Worm (Caenorhabditis elegans) whole organism, young adult: ENCODE results near the gene C10A4.3.

Experiments used
- B0035.1 ChIP-seq: sonication (generic microtip); optimal IDR thresholded peaks from 2 replicates; lab custom pipeline; 2016; ENCODE audit warnings: missing genetic modification characterization, mild to moderate bottlenecking, missing compliant biosample characterization, missing genotype, missing genetic modification reagents
- B0261.1 ChIP-seq: sonication (generic microtip); optimal IDR thresholded peaks from 2 replicates; lab custom pipeline; 2016; ENCODE audit warnings: mild to moderate bottlenecking, missing genetic modification characterization, moderate library complexity, missing compliant biosample characterization
- F37B4.10 ChIP-seq: fragments of 200-800 bp; sonication (Bioruptor generic); IDR thresholded peaks from 2 replicates; pipeline ENCODE4 v1.3.6; 2022; ENCODE audit warnings: missing genetic modification characterization, missing compliant biosample characterization
- F52B5.7 ChIP-seq: sonication (generic microtip); optimal IDR thresholded peaks from 2 replicates; lab custom pipeline; 2016; ENCODE audit warnings: mild to moderate bottlenecking, missing genetic modification characterization, missing compliant biosample characterization
- F57C9.4 ChIP-seq: sonication (generic microtip); optimal IDR thresholded peaks from 2 replicates; lab custom pipeline; 2017; ENCODE audit warnings: mild to moderate bottlenecking, missing genetic modification characterization, missing compliant biosample characterization
- K11D2.4 ChIP-seq: fragments of 200-800 bp; sonication (Bioruptor generic); IDR thresholded peaks from 2 replicates; pipeline ENCODE4 v1.3.6; 2022; ENCODE audit warnings: missing genetic modification reagents, missing genetic modification characterization, missing compliant biosample characterization
- K12H6.12 ChIP-seq: fragments of 200-800 bp; sonication (Bioruptor generic); optimal IDR thresholded peaks from 2 replicates; lab custom pipeline; 2018; ENCODE audit warnings: mild to moderate bottlenecking, missing genetic modification characterization, missing compliant biosample characterization
- T07F8.4 ChIP-seq: sonication (generic microtip); optimal IDR thresholded peaks from 2 replicates; lab custom pipeline; 2016; ENCODE audit warnings: mild to moderate bottlenecking, missing genetic modification characterization, moderate library complexity, missing compliant biosample characterization
- Y53F4B.3 ChIP-seq: fragments of 200-800 bp; sonication (Bioruptor generic); IDR thresholded peaks from 2 replicates; pipeline ENCODE4 v1.3.6; 2022; ENCODE audit warnings: missing genetic modification reagents, missing genetic modification characterization, missing compliant biosample characterization
- Y95B8A.8 ChIP-seq: fragments of 200-800 bp; sonication (Bioruptor generic); IDR thresholded peaks from 2 replicates; pipeline ENCODE4 v1.3.6; 2022; ENCODE audit warnings: missing genetic modification reagents, missing genetic modification characterization, missing compliant biosample characterization
- attf-3 ChIP-seq: fragments of 200-800 bp; sonication (Bioruptor generic); conservative IDR thresholded peaks from 2 replicates; pipeline ENCODE4 v1.3.6; 2022; ENCODE audit warnings: missing genetic modification reagents, missing genetic modification characterization, missing compliant biosample characterization
- bed-1 ChIP-seq: fragments of 200-800 bp; sonication (Bioruptor generic); IDR thresholded peaks from 2 replicates; pipeline ENCODE4 v1.3.6; 2022; ENCODE audit warnings: missing genetic modification reagents, missing genetic modification characterization, missing compliant biosample characterization
- bed-2 ChIP-seq: fragments of 200-800 bp; sonication (Bioruptor generic); IDR thresholded peaks from 2 replicates; pipeline ENCODE4 v1.3.6; 2022; ENCODE audit warnings: missing genetic modification reagents, missing genetic modification characterization, missing compliant biosample characterization
- cebp-1 ChIP-seq, 2 experiments: fragments of 200-800 bp in 1 of 2; sonication (Bioruptor generic) in 1 of 2; sonication (generic microtip) in 1 of 2; IDR thresholded peaks in 1 of 2; optimal IDR thresholded peaks in 1 of 2; 2 replicates each; pipeline versions ENCODE4 v1.3.6 to Lab custom; 2017 to 2022; ENCODE audit warnings: missing compliant biosample characterization in 2 of 2, missing genetic modification characterization in 2 of 2, mild to moderate bottlenecking in 1 of 2, missing genetic modification reagents in 1 of 2, moderate library complexity in 1 of 2
- ceh-100 ChIP-seq: fragments of 200-800 bp; sonication (Bioruptor generic); IDR thresholded peaks from 2 replicates; pipeline ENCODE4 v1.3.6; 2022; ENCODE audit warnings: missing genetic modification reagents, missing genetic modification characterization, missing compliant biosample characterization
- ceh-58 ChIP-seq: fragments of 200-800 bp; sonication (Bioruptor generic); IDR thresholded peaks from 2 replicates; pipeline ENCODE4 v1.3.6; 2022; ENCODE audit warnings: missing genetic modification characterization, missing compliant biosample characterization
- ceh-79 ChIP-seq: sonication (generic microtip); optimal IDR thresholded peaks from 2 replicates; lab custom pipeline; 2017; ENCODE audit warnings: mild to moderate bottlenecking, missing genetic modification characterization, missing compliant biosample characterization
- die-1 ChIP-seq: sonication (generic microtip); optimal IDR thresholded peaks from 2 replicates; lab custom pipeline; 2016; ENCODE audit warnings: missing genotype, mild to moderate bottlenecking, missing genetic modification characterization, missing compliant biosample characterization
- dpl-1 ChIP-seq: fragments of 150-350 bp; optimal IDR thresholded peaks from 2 replicates; lab custom pipeline; 2014; ENCODE audit warnings: missing biosample characterization, missing genetic modification reagents, missing genetic modification characterization
- efl-1 ChIP-seq: fragments of 150-350 bp; optimal IDR thresholded peaks from 2 replicates; lab custom pipeline; 2014; ENCODE audit warnings: missing biosample characterization, missing genetic modification reagents, missing genetic modification characterization
- him-1 ChIP-seq: sonication (generic microtip); optimal IDR thresholded peaks from 2 replicates; lab custom pipeline; 2016; ENCODE audit warnings: missing genotype, missing genetic modification reagents, missing genetic modification characterization, missing compliant biosample characterization
- hlh-12 ChIP-seq: sonication (generic microtip); optimal IDR thresholded peaks from 2 replicates; lab custom pipeline; 2016; ENCODE audit warnings: missing genetic modification characterization, missing compliant biosample characterization
- hrde-1 ChIP-seq: sonication (generic microtip); optimal IDR thresholded peaks from 2 replicates; lab custom pipeline; 2016; ENCODE audit warnings: missing genetic modification characterization, mild to moderate bottlenecking, missing compliant biosample characterization, moderate library complexity, missing genotype, missing genetic modification reagents, borderline replicate concordance
- let-607 ChIP-seq, 2 experiments: fragments of 200-800 bp in 1 of 2; sonication (Bioruptor generic) in 1 of 2; sonication (generic microtip) in 1 of 2; optimal IDR thresholded peaks; 2 replicates each; lab custom pipeline; 2016 to 2018; ENCODE audit warnings: mild to moderate bottlenecking in 2 of 2, missing compliant biosample characterization in 2 of 2, missing genetic modification characterization in 2 of 2, moderate library complexity in 2 of 2, missing genotype in 1 of 2
- madf-3 ChIP-seq: fragments of 200-800 bp; sonication (Bioruptor generic); IDR thresholded peaks from 2 replicates; pipeline ENCODE4 v1.3.6; 2022; ENCODE audit warnings: missing genetic modification reagents, missing genetic modification characterization, missing compliant biosample characterization
- madf-6 ChIP-seq: fragments of 200-800 bp; sonication (Bioruptor generic); IDR thresholded peaks from 2 replicates; pipeline ENCODE4 v1.3.6; 2022; ENCODE audit warnings: missing genetic modification reagents, missing genetic modification characterization, missing compliant biosample characterization
- mes-4 ChIP-seq: sonication (generic microtip); optimal IDR thresholded peaks from 2 replicates; lab custom pipeline; 2016; ENCODE audit warnings: missing genotype, missing genetic modification characterization, missing compliant biosample characterization
- nfya-2 ChIP-seq: fragments of 200-800 bp; sonication (Bioruptor generic); IDR thresholded peaks from 2 replicates; pipeline ENCODE4 v1.3.6; 2022; ENCODE audit warnings: missing genetic modification reagents, missing genetic modification characterization, missing compliant biosample characterization
- nfyb-1 ChIP-seq: fragments of 200-800 bp; sonication (Bioruptor generic); IDR thresholded peaks from 2 replicates; pipeline ENCODE4 v1.3.6; 2022; ENCODE audit warnings: missing genetic modification reagents, missing genetic modification characterization, missing compliant biosample characterization
- nhr-80 ChIP-seq: sonication (generic microtip); optimal IDR thresholded peaks from 2 replicates; lab custom pipeline; 2016; ENCODE audit warnings: missing genetic modification characterization, missing compliant biosample characterization
- repo-1 ChIP-seq: sonication (generic microtip); optimal IDR thresholded peaks from 2 replicates; lab custom pipeline; 2017; ENCODE audit warnings: mild to moderate bottlenecking, missing genetic modification characterization, missing compliant biosample characterization
- snpc-1.1 ChIP-seq: sonication (generic microtip); optimal IDR thresholded peaks from 2 replicates; lab custom pipeline; 2017; ENCODE audit warnings: missing genetic modification characterization, mild to moderate bottlenecking, missing compliant biosample characterization, antibody characterized with exemption, moderate library complexity, missing genotype, missing genetic modification reagents; ENCODE audit not compliant: insufficient read depth
- sptf-2 ChIP-seq: fragments of 200-800 bp; sonication (Bioruptor generic); optimal IDR thresholded peaks from 2 replicates; lab custom pipeline; 2018; ENCODE audit warnings: mild to moderate bottlenecking, missing genetic modification characterization, missing compliant biosample characterization
- unc-62 ChIP-seq: fragments of 150-350 bp; optimal IDR thresholded peaks from 2 replicates; lab custom pipeline; 2014; ENCODE audit warnings: missing biosample characterization, missing genetic modification reagents, missing genetic modification characterization
- xnd-1 ChIP-seq: sonication (generic microtip); optimal IDR thresholded peaks from 2 replicates; lab custom pipeline; 2016; ENCODE audit warnings: missing genotype, missing genetic modification reagents, missing genetic modification characterization, missing compliant biosample characterization
- ztf-18 ChIP-seq: sonication (generic microtip); optimal IDR thresholded peaks from 2 replicates; lab custom pipeline; 2016; ENCODE audit warnings: missing genotype, mild to moderate bottlenecking, missing genetic modification characterization, missing compliant biosample characterization

C10A4.3 gene

ce11 chrX:7447340-7447739 lies 41.8 kb downstream of the C10A4.3 start:
- no peak for TF ChIP-seq B0261.1 (tag; lab: Kevin White, UChicago)
- no peak for TF ChIP-seq xnd-1
- no peak for TF ChIP-seq let-607 (tag; optimal IDR thresholded peaks at IDR 0.05; lab: Kevin White, UChicago)
- no peak for TF ChIP-seq cebp-1 (GFP tag; IDR thresholded peaks at IDR 0.05; lab: Robert Waterston, UW)
- TF ChIP-seq cebp-1 (tag; optimal IDR thresholded peaks at IDR 0.05; lab: Kevin White, UChicago) = no peak
- TF ChIP-seq dpl-1 (GFP tag; lab: Kevin White, UChicago) = no peak
- TF ChIP-seq Y53F4B.3 (GFP tag; lab: Robert Waterston, UW) = no peak
- no peak for TF ChIP-seq madf-3
- TF ChIP-seq die-1 (tag; lab: Kevin White, UChicago) = no peak
- no peak for TF ChIP-seq efl-1
- TF ChIP-seq ceh-100 (GFP tag; lab: Robert Waterston, UW) = no peak
- TF ChIP-seq hlh-12 (tag; lab: Kevin White, UChicago) = no peak
- no peak for TF ChIP-seq bed-1 (GFP tag; lab: Robert Waterston, UW)
- TF ChIP-seq ceh-79 (tag; lab: Kevin White, UChicago) = no peak
- TF ChIP-seq snpc-1.1 = no peak
- TF ChIP-seq F37B4.10 (GFP tag; lab: Robert Waterston, UW) = no peak
- TF ChIP-seq nfyb-1 (GFP tag; lab: Robert Waterston, UW) = no peak
- no peak for TF ChIP-seq F52B5.7 (tag; lab: Kevin White, UChicago)
- TF ChIP-seq B0035.1 (tag; lab: Kevin White, UChicago) = no peak
- TF ChIP-seq hrde-1 = no peak
- TF ChIP-seq, all 124 proteins: peak for 0

- TF ChIP-seq ceh-79 (tag; lab: Kevin White, UChicago) (no peak), nhr-80 (tag; lab: Kevin White, UChicago) (no peak), bed-2 (no peak)
- TF ChIP-seq, all 124 proteins: peak for 0
Measured at ce11 chrX:7452606-7453005, 47.1 kb downstream of the C10A4.3 start.

- TF ChIP-seq ceh-58 (GFP tag; lab: Robert Waterston, UW) = no peak
- no peak for TF ChIP-seq unc-62
- TF ChIP-seq nfya-2 (GFP tag; lab: Robert Waterston, UW) = no peak
- no peak for TF ChIP-seq ztf-18 (tag; lab: Kevin White, UChicago)
- no peak for TF ChIP-seq Y95B8A.8 (GFP tag; lab: Robert Waterston, UW)
- TF ChIP-seq attf-3 = no peak
- TF ChIP-seq repo-1 (tag; lab: Kevin White, UChicago) = no peak
- TF ChIP-seq F52B5.7 (tag; lab: Kevin White, UChicago) = no peak
- no peak for TF ChIP-seq cebp-1 (GFP tag; IDR thresholded peaks at IDR 0.05; lab: Robert Waterston, UW)
- no peak for TF ChIP-seq cebp-1 (tag; optimal IDR thresholded peaks at IDR 0.05; lab: Kevin White, UChicago)
- no peak for TF ChIP-seq him-1
- no peak for TF ChIP-seq T07F8.4
- TF ChIP-seq mes-4 (tag; lab: Kevin White, UChicago) = no peak
- TF ChIP-seq F57C9.4 = no peak
- no peak for TF ChIP-seq K11D2.4 (GFP tag; lab: Robert Waterston, UW)
- no peak for TF ChIP-seq madf-6 (GFP tag; lab: Robert Waterston, UW)
- TF ChIP-seq K12H6.12 (tag; lab: Kevin White, UChicago) = no peak
- TF ChIP-seq sptf-2 (GFP tag; lab: Kevin White, UChicago) = no peak
Measured at ce11 chrX:7455960-7456359, 50.5 kb downstream of the C10A4.3 start.
